Fruit fly (Drosophila melanogaster): Measurements from ENCODE around the gene Brd.

dm6 chr3L:14974952-14975351, 2.5 kb downstream of the Brd start:
- TF ChIP-seq CG8478 (optimal IDR thresholded peaks at IDR 0.05) (no peak), CTCF (optimal IDR thresholded peaks at IDR 0.05) (no peak)
